Worm (Caenorhabditis elegans): ENCODE measurements around the gene eif-2Bgamma.

eif-2Bgamma gene

DNA sequence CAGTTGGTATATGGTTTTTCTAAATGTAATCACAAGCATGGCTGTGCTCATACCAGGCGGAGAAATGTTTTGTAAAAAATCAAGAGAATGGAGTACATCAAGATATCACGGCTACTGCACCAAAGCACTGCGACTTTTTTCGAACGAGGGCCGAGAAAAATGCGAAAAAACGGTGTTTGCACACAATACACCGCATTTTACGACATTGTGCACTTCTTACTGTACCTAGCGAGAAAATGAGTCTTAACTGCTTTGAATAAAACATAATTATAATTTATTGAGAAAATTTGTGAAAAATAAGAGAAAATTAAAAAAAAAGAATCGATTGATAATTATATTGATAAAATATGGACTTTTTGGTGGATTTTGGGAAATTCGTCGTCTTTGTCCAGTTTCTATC, 8.3 kb upstream of the eif-2Bgamma start (continued):
- no peak for TF ChIP-seq jun-1 (tag; optimal IDR thresholded peaks at IDR 0.05)
- no peak for TF ChIP-seq unc-86 (tag; optimal IDR thresholded peaks at IDR 0.05)
- no peak for TF ChIP-seq efl-3 (GFP tag; optimal IDR thresholded peaks at IDR 0.05)
- no peak for TF ChIP-seq nhr-84 (tag; optimal IDR thresholded peaks at IDR 0.05)
- no peak for TF ChIP-seq fkh-10 (GFP tag; optimal IDR thresholded peaks at IDR 0.05)
- TF ChIP-seq skn-1 (tag; optimal IDR thresholded peaks at IDR 0.05) = no peak
- TF ChIP-seq ztf-11 (tag; optimal IDR thresholded peaks at IDR 0.05) = no peak
- no peak for TF ChIP-seq snpc-4 (tag; optimal IDR thresholded peaks at IDR 0.05)
- no peak for TF ChIP-seq ceh-63 (GFP tag; optimal IDR thresholded peaks at IDR 0.05)
- TF ChIP-seq C34B4.2 (tag; optimal IDR thresholded peaks at IDR 0.05) = no peak
- TF ChIP-seq nhr-85 (tag) = no peak
- no peak for TF ChIP-seq C04F5.9 (tag; optimal IDR thresholded peaks at IDR 0.05)
- no peak for TF ChIP-seq nhr-71 (tag; optimal IDR thresholded peaks at IDR 0.05)

DNA sequence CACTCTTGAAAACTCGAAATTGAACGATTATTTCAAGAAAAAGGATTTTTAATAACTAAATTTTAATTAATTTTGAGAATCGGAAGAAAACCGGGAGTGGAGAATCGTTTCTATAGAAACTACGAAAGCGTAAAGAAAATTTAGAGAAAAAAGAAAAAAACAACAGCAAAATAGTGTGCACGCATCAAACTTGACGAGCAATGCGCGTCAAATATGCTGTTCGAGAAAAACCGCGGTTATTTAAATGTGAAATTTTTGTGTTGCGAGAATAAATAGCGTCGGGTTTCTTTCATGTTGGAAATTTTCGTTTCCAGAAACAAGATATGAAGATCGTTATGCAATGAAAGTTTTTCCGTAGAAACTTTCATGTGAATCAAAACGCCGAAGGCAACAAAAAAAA, 6.6 kb upstream of the eif-2Bgamma start:
- TF ChIP-seq ceh-63 (GFP tag; optimal IDR thresholded peaks at IDR 0.05) (no peak), fos-1 (tag; optimal IDR thresholded peaks at IDR 0.05) (no peak), snu-23 (GFP tag; optimal IDR thresholded peaks at IDR 0.05) (peak; percentile 63), hlh-4 (tag; optimal IDR thresholded peaks at IDR 0.05) (no peak), nhr-28 (tag; optimal IDR thresholded peaks at IDR 0.05) (no peak), unc-62 (GFP tag; optimal IDR thresholded peaks at IDR 0.05) (no peak), elt-2 (tag; optimal IDR thresholded peaks at IDR 0.05) (no peak), mef-2 (tag; optimal IDR thresholded peaks at IDR 0.05) (no peak), ztf-11 (tag; optimal IDR thresholded peaks at IDR 0.05) (no peak), nhr-237 (tag; optimal IDR thresholded peaks at IDR 0.05) (no peak), unc-86 (tag; optimal IDR thresholded peaks at IDR 0.05) (peak; percentile 28), swsn-7 (tag; optimal IDR thresholded peaks at IDR 0.05) (peak; percentile 44), nhr-76 (tag; optimal IDR thresholded peaks at IDR 0.05) (no peak), mab-9 (GFP tag; IDR thresholded peaks at IDR 0.05) (no peak), nhr-85 (tag) (peak; percentile 41), zip-4 (GFP tag; optimal IDR thresholded peaks at IDR 0.05) (no peak), rnt-1 (tag; optimal IDR thresholded peaks at IDR 0.05) (peak; percentile 50), pax-3 (tag; optimal IDR thresholded peaks at IDR 0.05) (no peak), C04F5.9 (tag; optimal IDR thresholded peaks at IDR 0.05) (peak; percentile 56), unc-130 (tag; optimal IDR thresholded peaks at IDR 0.05) (peak; percentile 39), lin-39 (tag; optimal IDR thresholded peaks at IDR 0.05) (peak; percentile 28), egl-13 (tag; optimal IDR thresholded peaks at IDR 0.05) (no peak), ces-1 (GFP tag; optimal IDR thresholded peaks at IDR 0.05) (no peak), nhr-84 (tag; optimal IDR thresholded peaks at IDR 0.05) (no peak), unc-98 (GFP tag; IDR thresholded peaks at IDR 0.05) (no peak), ztf-4 (tag; optimal IDR thresholded peaks at IDR 0.05) (no peak), tlp-1 (tag; optimal IDR thresholded peaks at IDR 0.05) (no peak), nhr-77 (tag; optimal IDR thresholded peaks at IDR 0.05) (no peak), snpc-4 (tag; optimal IDR thresholded peaks at IDR 0.05) (peak; percentile 43), sup-37 (GFP tag; optimal IDR thresholded peaks at IDR 0.05) (no peak), aly-2 (tag; optimal IDR thresholded peaks at IDR 0.05) (no peak), ceh-90 (tag; optimal IDR thresholded peaks at IDR 0.05) (no peak), lsy-2 (tag; optimal IDR thresholded peaks at IDR 0.05) (peak; percentile 71 to 84), nhr-12 (tag; optimal IDR thresholded peaks at IDR 0.05) (no peak), tbx-2 (tag; optimal IDR thresholded peaks at IDR 0.05) (peak; percentile 55), vab-15 (tag; optimal IDR thresholded peaks at IDR 0.05) (no peak), irx-1 (tag; optimal IDR thresholded peaks at IDR 0.05) (no peak), ceh-82 (tag; optimal IDR thresholded peaks at IDR 0.05) (peak; percentile 17 to 60 (median 21)), grh-1 (GFP tag; IDR thresholded peaks at IDR 0.05) (no peak), zag-1 (tag; optimal IDR thresholded peaks at IDR 0.05) (no peak), C34B4.2 (tag; optimal IDR thresholded peaks at IDR 0.05) (no peak), egl-27 (tag; optimal IDR thresholded peaks at IDR 0.05) (no peak), lin-15B (tag; optimal IDR thresholded peaks at IDR 0.05) (peak; percentile 32), ceh-88 (GFP tag; IDR thresholded peaks at IDR 0.05) (no peak), pqm-1 (tag; optimal IDR thresholded peaks at IDR 0.05) (no peak), nhr-19 (GFP tag; conservative IDR thresholded peaks at IDR 0.05) (peak; percentile 46), skn-1 (tag; optimal IDR thresholded peaks at IDR 0.05) (peak; percentile 53), lin-13 (GFP tag; optimal IDR thresholded peaks at IDR 0.05) (peak; percentile 8)

All from whole organism, L1 larva.